Worm (Caenorhabditis elegans) whole organism, young adult: ENCODE measurements around the gene ZK897.10.
A peak's percentile ranks its signal among the peaks of the same experiment; 100 is the strongest.

Source experiments
- B0261.1 ChIP-seq: sonication (generic microtip); optimal IDR thresholded peaks from 2 replicates; lab custom pipeline; 2016; ENCODE audit warnings: mild to moderate bottlenecking, missing genetic modification characterization, moderate library complexity, missing compliant biosample characterization
- C17E4.6 ChIP-seq: fragments of 200-800 bp; sonication (Bioruptor generic); IDR thresholded peaks from 2 replicates; pipeline ENCODE4 v1.3.6; 2022; ENCODE audit warnings: missing genetic modification reagents, missing genetic modification characterization, missing compliant biosample characterization
- F37B4.10 ChIP-seq: fragments of 200-800 bp; sonication (Bioruptor generic); IDR thresholded peaks from 2 replicates; pipeline ENCODE4 v1.3.6; 2022; ENCODE audit warnings: missing genetic modification characterization, missing compliant biosample characterization
- F39B2.1 ChIP-seq: fragments of 200-800 bp; sonication (Bioruptor generic); IDR thresholded peaks from 2 replicates; pipeline ENCODE4 v1.3.6; 2022; ENCODE audit warnings: missing genetic modification reagents, missing genetic modification characterization, missing compliant biosample characterization
- F49E8.2 ChIP-seq: sonication (generic microtip); optimal IDR thresholded peaks from 3 replicates; lab custom pipeline; 2017; ENCODE audit warnings: missing genetic modification characterization, mild to moderate bottlenecking, missing compliant biosample characterization, antibody characterized with exemption, moderate library complexity; ENCODE audit not compliant: insufficient read depth
- F52B5.7 ChIP-seq: sonication (generic microtip); optimal IDR thresholded peaks from 2 replicates; lab custom pipeline; 2016; ENCODE audit warnings: mild to moderate bottlenecking, missing genetic modification characterization, missing compliant biosample characterization
- F55B11.4 ChIP-seq: sonication (generic microtip); optimal IDR thresholded peaks from 2 replicates; lab custom pipeline; 2016; ENCODE audit warnings: missing compliant biosample characterization, missing genetic modification characterization, borderline replicate concordance; ENCODE audit not compliant: insufficient read depth
- F57C9.4 ChIP-seq: sonication (generic microtip); optimal IDR thresholded peaks from 2 replicates; lab custom pipeline; 2017; ENCODE audit warnings: mild to moderate bottlenecking, missing genetic modification characterization, missing compliant biosample characterization
- Y53F4B.3 ChIP-seq: fragments of 200-800 bp; sonication (Bioruptor generic); IDR thresholded peaks from 2 replicates; pipeline ENCODE4 v1.3.6; 2022; ENCODE audit warnings: missing genetic modification reagents, missing genetic modification characterization, missing compliant biosample characterization
- Y53G8AR.9 ChIP-seq: fragments of 200-800 bp; sonication (Bioruptor generic); conservative IDR thresholded peaks from 2 replicates; pipeline ENCODE4 v1.3.6; 2022; ENCODE audit warnings: missing genetic modification reagents, missing genetic modification characterization, missing compliant biosample characterization
- Y67H2A.10 ChIP-seq: fragments of 200-800 bp; sonication (Bioruptor generic); conservative IDR thresholded peaks from 2 replicates; pipeline ENCODE4 v1.3.6; 2022; ENCODE audit warnings: missing genetic modification reagents, missing genetic modification characterization, missing compliant biosample characterization
- akir-1 ChIP-seq: fragments of 200-800 bp; sonication (Bioruptor generic); optimal IDR thresholded peaks from 2 replicates; lab custom pipeline; 2018; ENCODE audit warnings: mild to moderate bottlenecking, missing genetic modification characterization, moderate library complexity, missing compliant biosample characterization
- athp-1 ChIP-seq: sonication (generic microtip); optimal IDR thresholded peaks from 2 replicates; lab custom pipeline; 2017; ENCODE audit warnings: mild to moderate bottlenecking, missing genetic modification characterization, missing compliant biosample characterization
- bed-1 ChIP-seq: fragments of 200-800 bp; sonication (Bioruptor generic); IDR thresholded peaks from 2 replicates; pipeline ENCODE4 v1.3.6; 2022; ENCODE audit warnings: missing genetic modification reagents, missing genetic modification characterization, missing compliant biosample characterization
- cebp-1 ChIP-seq, 2 experiments: fragments of 200-800 bp in 1 of 2; sonication (Bioruptor generic) in 1 of 2; sonication (generic microtip) in 1 of 2; IDR thresholded peaks in 1 of 2; optimal IDR thresholded peaks in 1 of 2; 2 replicates each; pipeline versions ENCODE4 v1.3.6 to Lab custom; 2017 to 2022; ENCODE audit warnings: missing compliant biosample characterization in 2 of 2, missing genetic modification characterization in 2 of 2, mild to moderate bottlenecking in 1 of 2, missing genetic modification reagents in 1 of 2, moderate library complexity in 1 of 2
- cebp-2 ChIP-seq: fragments of 200-800 bp; sonication (Bioruptor generic); IDR thresholded peaks from 2 replicates; pipeline ENCODE4 v1.3.6; 2022; ENCODE audit warnings: missing genetic modification characterization, missing compliant biosample characterization
- ceh-40 ChIP-seq: fragments of 200-800 bp; sonication (Bioruptor generic); IDR thresholded peaks from 2 replicates; pipeline ENCODE4 v1.3.6; 2022; ENCODE audit warnings: missing genetic modification characterization, missing compliant biosample characterization
- ceh-58 ChIP-seq: fragments of 200-800 bp; sonication (Bioruptor generic); IDR thresholded peaks from 2 replicates; pipeline ENCODE4 v1.3.6; 2022; ENCODE audit warnings: missing genetic modification characterization, missing compliant biosample characterization
- ceh-91 ChIP-seq: fragments of 200-800 bp; sonication (Bioruptor generic); IDR thresholded peaks from 2 replicates; pipeline ENCODE4 v1.3.6; 2022; ENCODE audit warnings: missing genetic modification reagents, missing genetic modification characterization, missing compliant biosample characterization
- dpl-1 ChIP-seq: fragments of 150-350 bp; optimal IDR thresholded peaks from 2 replicates; lab custom pipeline; 2014; ENCODE audit warnings: missing biosample characterization, missing genetic modification reagents, missing genetic modification characterization
- ekl-4 ChIP-seq: fragments of 200-800 bp; sonication (Bioruptor generic); IDR thresholded peaks from 2 replicates; pipeline ENCODE4 v1.3.6; 2022; ENCODE audit warnings: missing genetic modification reagents, missing genetic modification characterization, missing compliant biosample characterization
- gei-17 ChIP-seq: fragments of 200-800 bp; sonication (Bioruptor generic); optimal IDR thresholded peaks from 2 replicates; lab custom pipeline; 2018; ENCODE audit warnings: mild to moderate bottlenecking, missing genetic modification characterization, missing compliant biosample characterization
- hlh-12 ChIP-seq: sonication (generic microtip); optimal IDR thresholded peaks from 2 replicates; lab custom pipeline; 2016; ENCODE audit warnings: missing genetic modification characterization, missing compliant biosample characterization
- hmg-1.2 ChIP-seq: fragments of 200-800 bp; sonication (Bioruptor generic); IDR thresholded peaks from 2 replicates; pipeline ENCODE4 v1.3.6; 2022; ENCODE audit warnings: missing genetic modification reagents, missing genetic modification characterization, missing compliant biosample characterization
- hsf-1 ChIP-seq: fragments of 200-800 bp; sonication (Bioruptor generic); IDR thresholded peaks from 2 replicates; pipeline ENCODE4 v1.3.6; 2022; ENCODE audit warnings: missing genetic modification reagents, missing genetic modification characterization, missing compliant biosample characterization
- lag-1 ChIP-seq: fragments of 200-800 bp; sonication (Bioruptor generic); IDR thresholded peaks from 2 replicates; pipeline ENCODE4 v1.3.6; 2022; ENCODE audit warnings: missing genetic modification reagents, missing genetic modification characterization, missing compliant biosample characterization
- lin-26 ChIP-seq: fragments of 200-800 bp; sonication (Bioruptor generic); IDR thresholded peaks from 2 replicates; pipeline ENCODE4 v1.3.6; 2022; ENCODE audit warnings: missing genetic modification reagents, missing genetic modification characterization, missing compliant biosample characterization
- lin-54 ChIP-seq: fragments of 200-800 bp; sonication (Bioruptor generic); optimal IDR thresholded peaks from 2 replicates; lab custom pipeline; 2018; ENCODE audit warnings: mild to moderate bottlenecking, missing genetic modification characterization, missing compliant biosample characterization
- mel-28 ChIP-seq: sonication (generic microtip); optimal IDR thresholded peaks from 2 replicates; lab custom pipeline; 2016; ENCODE audit warnings: borderline replicate concordance, mild to moderate bottlenecking, missing genetic modification characterization, missing compliant biosample characterization
- mes-4 ChIP-seq: sonication (generic microtip); optimal IDR thresholded peaks from 2 replicates; lab custom pipeline; 2016; ENCODE audit warnings: missing genotype, missing genetic modification characterization, missing compliant biosample characterization
- nfya-1 ChIP-seq: sonication (generic microtip); optimal IDR thresholded peaks from 2 replicates; lab custom pipeline; 2017; ENCODE audit warnings: antibody characterized with exemption, missing compliant biosample characterization, missing genetic modification characterization, borderline replicate concordance; ENCODE audit not compliant: insufficient read depth
- nfya-2 ChIP-seq: fragments of 200-800 bp; sonication (Bioruptor generic); IDR thresholded peaks from 2 replicates; pipeline ENCODE4 v1.3.6; 2022; ENCODE audit warnings: missing genetic modification reagents, missing genetic modification characterization, missing compliant biosample characterization
- nhr-179 ChIP-seq: sonication (generic microtip); optimal IDR thresholded peaks from 2 replicates; lab custom pipeline; 2016; ENCODE audit warnings: mild to moderate bottlenecking, missing genetic modification characterization, missing compliant biosample characterization
- nhr-80 ChIP-seq: sonication (generic microtip); optimal IDR thresholded peaks from 2 replicates; lab custom pipeline; 2016; ENCODE audit warnings: missing genetic modification characterization, missing compliant biosample characterization
- rcor-1 ChIP-seq: fragments of 200-800 bp; sonication (Bioruptor generic); IDR thresholded peaks from 2 replicates; pipeline ENCODE4 v1.3.6; 2022; ENCODE audit warnings: missing genetic modification reagents, missing genetic modification characterization, missing compliant biosample characterization
- rpc-1 ChIP-seq, 2 experiments: fragments of 150-350 bp in 1 of 2; sonication (generic microtip) in 1 of 2; optimal IDR thresholded peaks; 2 replicates each; lab custom pipeline; 2014 to 2018; ENCODE audit warnings: missing biosample characterization in 1 of 2, missing genetic modification characterization in 1 of 2, missing genetic modification reagents in 1 of 2, missing genotype in 1 of 2
- snpc-1.3 ChIP-seq: sonication (generic microtip); optimal IDR thresholded peaks from 2 replicates; lab custom pipeline; 2017; ENCODE audit warnings: missing genetic modification characterization, mild to moderate bottlenecking, missing compliant biosample characterization, antibody characterized with exemption, moderate library complexity, missing genotype, missing genetic modification reagents; ENCODE audit not compliant: insufficient read depth
- somi-1 ChIP-seq: fragments of 200-800 bp; sonication (Bioruptor generic); optimal IDR thresholded peaks from 2 replicates; lab custom pipeline; 2018; ENCODE audit warnings: mild to moderate bottlenecking, missing genetic modification characterization, missing compliant biosample characterization
- tlf-1 ChIP-seq: fragments of 200-800 bp; sonication (Bioruptor generic); optimal IDR thresholded peaks from 2 replicates; lab custom pipeline; 2018; ENCODE audit warnings: mild to moderate bottlenecking, missing genetic modification characterization, missing compliant biosample characterization
- unc-130 ChIP-seq: sonication (generic microtip); optimal IDR thresholded peaks from 2 replicates; lab custom pipeline; 2016; ENCODE audit warnings: missing genetic modification reagents, missing genetic modification characterization, missing compliant biosample characterization
- ztf-25 ChIP-seq: fragments of 200-800 bp; sonication (Bioruptor generic); IDR thresholded peaks from 2 replicates; pipeline ENCODE4 v1.3.6; 2022; ENCODE audit warnings: missing genetic modification reagents, missing genetic modification characterization, missing compliant biosample characterization
- ztf-6 ChIP-seq: fragments of 200-800 bp; sonication (Bioruptor generic); IDR thresholded peaks from 2 replicates; pipeline ENCODE4 v1.3.6; 2022; ENCODE audit warnings: missing genetic modification reagents, missing genetic modification characterization, missing compliant biosample characterization

Gene ZK897.10

DNA sequence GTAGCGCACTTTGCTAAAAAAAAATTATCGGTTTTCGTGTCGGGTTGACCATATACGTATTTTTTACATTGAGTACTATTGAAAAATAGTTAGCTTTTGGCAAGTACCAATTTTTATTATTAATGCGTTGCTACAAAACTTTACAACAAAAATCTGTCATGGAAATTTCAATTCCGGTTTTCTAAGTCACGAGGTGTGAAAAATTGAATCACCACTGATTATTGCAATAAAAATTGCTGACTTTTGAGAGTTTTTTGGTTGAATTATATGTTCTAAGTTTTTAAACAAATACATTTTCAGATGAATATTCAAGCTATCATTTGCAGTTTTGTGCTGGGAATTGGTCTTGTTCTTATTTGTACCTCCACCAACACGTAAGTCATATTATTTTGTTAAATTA is 25.7 kb downstream of the ZK897.10 start, which contains the start of gene F07C6.2 (continued):
- TF ChIP-seq cebp-1 (GFP tag; IDR thresholded peaks at IDR 0.05; lab: Robert Waterston, UW) = no peak
- no peak for TF ChIP-seq cebp-1 (tag; optimal IDR thresholded peaks at IDR 0.05; lab: Kevin White, UChicago)
- TF ChIP-seq F55B11.4 (tag; lab: Kevin White, UChicago) = no peak
- no peak for TF ChIP-seq nfya-1
- TF ChIP-seq somi-1 = no peak
- TF ChIP-seq nfya-2 (GFP tag; lab: Robert Waterston, UW) = no peak

DNA sequence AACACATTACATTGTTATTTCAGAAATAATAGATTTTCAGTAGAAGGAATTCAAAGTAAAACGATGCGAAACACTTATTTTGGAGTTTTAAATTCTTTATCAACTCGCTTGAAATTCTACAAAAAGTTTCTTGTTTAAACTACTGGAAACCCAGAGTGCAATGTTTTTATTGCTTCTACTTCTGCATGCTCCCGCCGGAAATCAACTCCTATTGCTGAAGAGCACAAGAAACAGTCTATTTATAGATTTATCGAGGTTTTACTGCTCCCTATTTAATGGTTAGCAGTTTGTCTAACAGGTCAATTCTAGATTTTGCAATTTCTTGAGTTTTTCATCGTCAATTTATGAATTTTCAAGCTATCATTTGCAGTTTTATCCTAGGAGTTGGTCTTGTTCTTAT is 27.3 kb downstream of the ZK897.10 start, which contains the start of gene F07C6.6:
F07C6.6 (plus strand) TSS at position 301 of the 400 bp plus-strand sequence.
- no peak for TF ChIP-seq F57C9.4 (tag; lab: Kevin White, UChicago)
- no peak for TF ChIP-seq Y67H2A.10
- no peak for TF ChIP-seq rcor-1
- no peak for TF ChIP-seq tlf-1 (GFP tag; lab: Kevin White, UChicago)
- no peak for TF ChIP-seq cebp-2 (GFP tag; lab: Robert Waterston, UW)
- no peak for TF ChIP-seq bed-1
- TF ChIP-seq dpl-1 (GFP tag; lab: Kevin White, UChicago) = no peak
- no peak for TF ChIP-seq Y53G8AR.9
- no peak for TF ChIP-seq mel-28 (tag; lab: Kevin White, UChicago)
- TF ChIP-seq lin-26 (GFP tag; lab: Robert Waterston, UW) = no peak
- no peak for TF ChIP-seq mes-4 (tag; lab: Kevin White, UChicago)
- no peak for TF ChIP-seq akir-1
- TF ChIP-seq lin-54 (GFP tag; lab: Kevin White, UChicago) = no peak
- TF ChIP-seq C17E4.6 = no peak
- no peak for TF ChIP-seq nhr-179 (tag; lab: Kevin White, UChicago)

DNA sequence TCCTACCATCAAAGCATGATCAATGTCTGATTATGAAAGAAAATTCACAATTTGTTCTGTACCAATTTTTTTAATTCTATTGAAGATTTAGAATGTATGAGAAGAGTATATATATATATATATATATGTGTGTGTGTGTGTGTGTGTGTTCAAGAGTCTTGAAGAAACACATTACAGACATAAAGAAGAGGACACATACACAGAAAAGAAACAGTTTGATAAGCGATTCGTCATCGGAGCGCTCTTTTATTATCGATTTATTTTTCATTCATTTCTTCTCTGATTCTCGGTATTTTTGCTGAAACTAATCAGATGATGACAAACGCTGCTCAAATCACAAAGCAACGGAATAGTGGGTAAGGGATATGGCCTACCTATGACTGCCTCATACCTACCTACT is 28.5 kb downstream of the ZK897.10 start, which contains the start of gene pin-2:
pin-2 (plus strand) TSS at position 227 of the 400 bp plus-strand sequence.
- no peak for TF ChIP-seq ceh-91 (GFP tag; lab: Robert Waterston, UW)
- TF ChIP-seq hmg-1.2 (GFP tag; lab: Robert Waterston, UW) = no peak
- no peak for TF ChIP-seq hlh-12 (tag; lab: Kevin White, UChicago)
- peak; percentile 25 for TF ChIP-seq nhr-80 (tag; lab: Kevin White, UChicago)
- no peak for TF ChIP-seq F49E8.2 (tag; lab: Kevin White, UChicago)

DNA sequence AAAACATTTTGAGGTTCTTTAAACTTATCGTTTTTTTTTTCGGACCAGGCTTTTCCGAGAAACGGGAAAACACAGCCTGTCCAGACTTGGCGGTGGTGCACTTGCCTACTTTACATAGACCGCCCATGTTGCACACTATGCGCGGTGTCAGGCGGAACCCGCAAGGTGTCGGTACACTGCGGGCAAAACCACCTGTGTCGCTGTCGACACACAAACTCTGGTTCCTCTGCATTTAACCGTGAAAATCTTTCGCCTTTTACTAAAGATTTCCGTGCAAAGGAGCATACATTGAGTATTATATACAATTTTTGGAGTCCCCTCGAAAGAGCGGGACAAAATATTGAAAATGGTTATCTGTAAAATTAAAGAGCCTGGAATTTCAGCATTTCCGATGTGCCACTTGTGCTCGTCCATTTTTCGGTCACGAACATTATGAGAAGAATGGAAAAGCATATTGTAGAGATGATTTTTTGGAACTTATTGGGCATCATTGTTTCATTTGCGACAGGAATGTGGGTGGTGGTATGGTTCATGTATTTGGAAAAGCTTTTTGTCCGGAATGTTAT is 30.3 kb downstream of the ZK897.10 start:
- no peak for TF ChIP-seq ztf-6 (GFP tag; lab: Robert Waterston, UW)
- TF ChIP-seq hsf-1 (GFP tag; lab: Robert Waterston, UW) = peak; percentile 39; the same call in 1 of the 2 replicates
- no peak for TF ChIP-seq F37B4.10 (GFP tag; lab: Robert Waterston, UW)
- no peak for TF ChIP-seq unc-130 (GFP tag; lab: Kevin White, UChicago)
- 0 out of 2 replicates have a peak, but pooled peaks have one; percentile 17 for TF ChIP-seq ceh-91 (GFP tag; lab: Robert Waterston, UW)
- TF ChIP-seq lag-1 (GFP tag; lab: Robert Waterston, UW) = no peak
- no peak for TF ChIP-seq ztf-25 (GFP tag; lab: Robert Waterston, UW)
- TF ChIP-seq ekl-4 = no peak
- TF ChIP-seq gei-17 (GFP tag; lab: Kevin White, UChicago) = no peak
- no peak for TF ChIP-seq nfya-1
- no peak for TF ChIP-seq snpc-1.3 (tag; lab: Kevin White, UChicago)
- TF ChIP-seq ceh-58 (GFP tag; lab: Robert Waterston, UW) = no peak
- no peak for TF ChIP-seq ceh-40
- no peak for TF ChIP-seq lin-26 (GFP tag; lab: Robert Waterston, UW)
- TF ChIP-seq F52B5.7 = no peak
- no peak for TF ChIP-seq F57C9.4 (tag; lab: Kevin White, UChicago)
- TF ChIP-seq cebp-2 (GFP tag; lab: Robert Waterston, UW) = no peak
- no peak for TF ChIP-seq B0261.1 (tag; lab: Kevin White, UChicago)
- no peak for TF ChIP-seq tlf-1 (GFP tag; lab: Kevin White, UChicago)
- no peak for TF ChIP-seq rpc-1 (optimal IDR thresholded peaks at IDR 0.05; lab: Kevin White, UChicago)
- TF ChIP-seq rpc-1 (tag; optimal IDR thresholded peaks at IDR 0.05; lab: Kevin White, UChicago) = no peak
- TF ChIP-seq rcor-1 = peak; percentile 48
- TF ChIP-seq Y53F4B.3 (GFP tag; lab: Robert Waterston, UW) = no peak
- no peak for TF ChIP-seq athp-1
- no peak for TF ChIP-seq F39B2.1
- no peak for TF ChIP-seq mel-28 (tag; lab: Kevin White, UChicago)
